Worm (Caenorhabditis elegans) whole organism, midembryonic: ENCODE data around the gene F08F8.10.

Source experiments
- T22C8.4 ChIP-seq: fragments of 200-800 bp; sonication (Bioruptor generic); IDR thresholded peaks from 2 replicates; pipeline ENCODE4 v1.3.6; 2022; ENCODE audit warnings: missing genetic modification characterization, missing compliant biosample characterization
- cog-1 ChIP-seq: sonication (generic microtip); optimal IDR thresholded peaks from 2 replicates; lab custom pipeline; 2016; ENCODE audit warnings: missing genetic modification characterization, missing compliant biosample characterization
- flt-1 ChIP-seq: fragments of 200-800 bp; sonication (Bioruptor generic); IDR thresholded peaks from 2 replicates; pipeline ENCODE4 v1.3.6; 2022; ENCODE audit warnings: missing genetic modification characterization, missing compliant biosample characterization
- klf-2 ChIP-seq: fragments of 200-800 bp; sonication (Bioruptor generic); conservative IDR thresholded peaks from 2 replicates; pipeline ENCODE4 v1.3.6; 2022; ENCODE audit warnings: missing genetic modification reagents, missing genetic modification characterization, missing compliant biosample characterization
- med-1 ChIP-seq: sonication (generic microtip); optimal IDR thresholded peaks from 2 replicates; lab custom pipeline; 2017; ENCODE audit warnings: missing genetic modification characterization, mild to moderate bottlenecking, missing compliant biosample characterization, antibody characterized with exemption, missing genetic modification reagents; ENCODE audit not compliant: insufficient read depth
- ref-1 ChIP-seq: fragments of 200-800 bp; sonication (Bioruptor generic); conservative IDR thresholded peaks from 2 replicates; pipeline ENCODE4 v1.3.6; 2022; ENCODE audit warnings: missing genetic modification reagents, missing genetic modification characterization, missing compliant biosample characterization
- tab-1 ChIP-seq: fragments of 200-800 bp; sonication (Bioruptor generic); IDR thresholded peaks from 2 replicates; pipeline ENCODE4 v1.3.6; 2022; ENCODE audit warnings: missing genetic modification characterization, missing compliant biosample characterization
- ztf-23 ChIP-seq: fragments of 200-800 bp; sonication (Bioruptor generic); IDR thresholded peaks from 2 replicates; pipeline ENCODE4 v1.3.6; 2022; ENCODE audit warnings: missing genetic modification reagents, missing genetic modification characterization, missing compliant biosample characterization
- ztf-29 ChIP-seq: fragments of 200-800 bp; sonication (Bioruptor generic); IDR thresholded peaks from 2 replicates; pipeline ENCODE4 v1.3.6; 2022; ENCODE audit warnings: missing genetic modification reagents, missing genetic modification characterization, missing compliant biosample characterization

F08F8.10 gene

DNA sequence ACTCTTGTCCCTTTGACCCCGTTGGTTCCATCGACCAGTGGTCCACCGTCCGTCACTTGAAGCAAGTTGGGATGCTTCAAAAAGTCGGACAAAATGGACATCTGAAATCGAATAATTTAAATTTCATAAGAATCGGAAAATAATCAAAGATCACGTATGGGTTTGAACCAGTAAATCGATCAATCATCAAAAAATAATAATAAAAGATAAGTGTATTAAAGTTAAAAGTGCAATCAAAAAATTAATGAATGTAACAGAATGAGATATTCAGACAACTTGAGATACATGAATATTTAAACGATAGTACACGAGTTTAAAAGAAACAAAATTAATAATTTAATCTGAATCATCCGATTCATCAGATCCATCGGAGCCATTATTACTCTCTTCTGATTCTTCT is 21.8 kb upstream of the F08F8.10 start, which contains the start of gene T20B12.7:
TSS of gene T20B12.7 (minus strand) at position 101 of the 400 bp plus-strand sequence.
- TF ChIP-seq tab-1 (no peak), ref-1 (GFP tag; lab: Robert Waterston, UW) (no peak), cog-1 (tag; lab: Kevin White, UChicago) (no peak), ztf-23 (GFP tag; lab: Robert Waterston, UW) (no peak), ztf-29 (GFP tag; lab: Robert Waterston, UW) (no peak), T22C8.4 (no peak), klf-2 (GFP tag; lab: Robert Waterston, UW) (no peak), flt-1 (no peak), med-1 (GFP tag; lab: Kevin White, UChicago) (no peak)

DNA sequence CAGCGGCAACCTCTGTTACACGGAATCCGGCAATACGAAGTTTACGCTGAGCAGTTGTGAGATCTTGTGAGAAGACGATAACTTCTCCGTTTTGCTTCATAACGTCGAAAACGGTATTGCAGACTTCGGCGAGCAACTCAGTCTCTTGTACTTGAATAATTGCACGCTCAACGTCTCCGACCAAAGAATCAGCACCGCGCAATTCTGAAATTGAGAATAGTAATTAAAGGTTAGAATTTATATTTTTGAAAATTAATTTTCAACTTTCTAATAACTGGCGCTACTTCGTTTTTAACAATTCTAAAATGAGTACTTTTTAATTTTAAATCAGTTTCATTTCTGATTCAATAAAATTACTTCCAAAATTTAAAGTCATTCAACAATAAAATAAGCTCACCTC is 21.3 kb upstream of the F08F8.10 start:
- TF ChIP-seq ztf-23 (GFP tag; lab: Robert Waterston, UW): no peak
- TF ChIP-seq klf-2 (GFP tag; lab: Robert Waterston, UW): no peak
- no peak for TF ChIP-seq ref-1 (GFP tag; lab: Robert Waterston, UW)
- no peak for TF ChIP-seq tab-1
- no peak for TF ChIP-seq ztf-29 (GFP tag; lab: Robert Waterston, UW)
- no peak for TF ChIP-seq flt-1
- no peak for TF ChIP-seq med-1 (GFP tag; lab: Kevin White, UChicago)
- no peak for TF ChIP-seq T22C8.4
- TF ChIP-seq cog-1 (tag; lab: Kevin White, UChicago): no peak

ce11 chrIII:7376143-7376802 is 19.1 kb upstream of the F08F8.10 start:
- TF ChIP-seq cog-1 (tag; lab: Kevin White, UChicago): no peak
- TF ChIP-seq flt-1: 0 out of 2 replicates have a peak, but pooled peaks have one; percentile 25
- TF ChIP-seq ztf-29 (GFP tag; lab: Robert Waterston, UW): no peak
- TF ChIP-seq med-1 (GFP tag; lab: Kevin White, UChicago): no peak
- no peak for TF ChIP-seq ref-1 (GFP tag; lab: Robert Waterston, UW)
- no peak for TF ChIP-seq T22C8.4
- TF ChIP-seq ztf-23 (GFP tag; lab: Robert Waterston, UW): no peak

DNA sequence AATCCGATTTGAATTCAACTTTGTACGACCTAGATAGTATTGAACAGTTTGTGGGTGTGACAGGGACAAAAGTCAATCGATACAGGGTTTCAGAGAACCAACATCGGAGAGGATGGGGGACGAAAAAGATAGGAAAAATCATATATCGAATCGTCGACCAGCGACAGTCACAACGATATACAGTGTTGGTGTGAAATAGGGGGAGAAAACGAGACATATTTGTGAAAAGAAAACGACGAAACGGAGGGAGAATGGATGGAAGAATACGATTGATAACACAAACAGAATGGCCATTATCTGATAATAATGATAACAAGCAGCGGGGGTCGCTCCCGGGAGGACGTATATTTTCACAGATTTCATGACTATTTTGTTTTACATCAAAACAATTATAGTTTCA is 18.2 kb upstream of the F08F8.10 start:
- no peak for TF ChIP-seq cog-1 (tag; lab: Kevin White, UChicago)
- TF ChIP-seq med-1 (GFP tag; lab: Kevin White, UChicago): no peak
- no peak for TF ChIP-seq flt-1
- TF ChIP-seq tab-1: no peak

DNA sequence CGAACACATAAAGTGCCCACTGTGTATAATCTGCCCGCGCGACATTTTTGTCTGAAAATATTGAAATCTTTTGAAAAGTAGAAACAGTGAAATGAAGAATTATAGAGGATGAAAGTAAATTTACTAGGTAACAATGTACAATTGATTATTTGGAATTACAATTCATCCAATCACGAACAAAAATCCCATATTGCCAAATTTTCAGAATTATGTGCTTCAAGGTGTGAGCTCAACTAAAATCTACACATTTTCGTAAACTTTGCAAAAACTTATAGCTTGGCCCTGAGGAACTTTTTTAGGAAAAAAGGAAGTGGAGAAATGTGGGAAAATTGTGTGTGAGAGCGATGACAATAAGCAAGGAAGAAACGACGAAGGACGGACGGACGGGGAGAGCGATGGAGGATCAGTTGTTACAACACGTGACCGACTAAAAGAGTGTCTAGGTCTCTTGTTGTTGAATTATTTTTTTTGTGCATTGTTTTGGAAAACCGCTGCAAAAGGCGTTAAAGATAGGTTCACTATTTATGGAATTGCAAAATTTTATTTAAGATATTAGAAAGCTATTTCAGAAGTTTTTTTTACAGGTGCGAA is 17.6 kb upstream of the F08F8.10 start, which contains the start of gene mml-1:
TSS of gene mml-1 (minus strand) at position 51 of the 591 bp plus-strand sequence.
- TF ChIP-seq flt-1: no peak
- TF ChIP-seq cog-1 (tag; lab: Kevin White, UChicago): no peak
- TF ChIP-seq med-1 (GFP tag; lab: Kevin White, UChicago): no peak

DNA sequence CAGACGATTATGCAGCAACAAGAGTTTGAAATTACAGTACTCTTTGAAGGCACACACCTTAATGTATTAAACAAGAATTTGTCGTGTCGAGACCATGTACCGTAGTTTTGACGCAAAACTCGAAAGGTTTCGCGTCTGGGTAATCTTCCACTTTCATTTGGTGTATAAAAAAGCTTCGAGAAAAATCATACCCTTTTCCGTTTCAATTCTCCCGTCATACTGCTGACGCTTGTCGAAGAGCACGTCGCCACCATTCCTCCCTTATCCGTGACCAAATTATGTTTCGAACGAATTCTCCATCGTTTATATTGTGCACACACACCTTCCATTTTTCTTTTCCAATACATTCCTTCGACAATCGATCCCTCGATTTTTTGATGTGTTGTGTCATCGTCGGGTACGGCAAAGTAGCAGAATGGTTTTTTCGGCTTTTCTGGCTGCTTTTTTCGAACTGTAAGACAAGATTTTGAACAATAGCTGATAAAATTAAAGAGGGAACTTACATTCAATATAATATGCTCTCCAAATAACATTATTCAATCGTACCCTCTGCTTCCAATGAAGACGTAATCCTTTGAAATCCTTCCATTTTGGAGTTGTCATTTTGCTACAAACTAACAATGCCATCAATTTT is 16.7 kb upstream of the F08F8.10 start:
- TF ChIP-seq tab-1 (no peak), flt-1 (no peak), med-1 (GFP tag; lab: Kevin White, UChicago) (no peak)

DNA sequence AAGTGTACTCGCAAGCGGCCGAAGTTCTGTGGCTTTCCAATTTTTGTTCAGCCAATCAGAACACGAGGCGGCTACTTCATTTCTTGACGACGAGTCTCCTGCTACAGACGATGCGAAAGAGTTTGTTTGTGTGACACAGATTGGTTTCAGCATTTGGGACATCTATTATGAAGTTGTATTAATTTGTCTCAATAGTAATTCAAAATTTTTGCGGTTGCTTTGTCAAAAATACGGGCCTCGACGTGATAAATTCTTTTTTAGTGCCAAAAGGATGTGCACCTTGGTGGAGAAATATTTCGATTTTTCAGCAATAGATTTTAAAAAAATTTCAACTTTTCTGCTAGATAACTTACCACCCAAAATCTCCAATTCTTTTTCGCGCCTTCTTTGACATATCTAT is 13.4 kb upstream of the F08F8.10 start:
- TF ChIP-seq T22C8.4 (no peak), med-1 (GFP tag; lab: Kevin White, UChicago) (no peak), klf-2 (GFP tag; lab: Robert Waterston, UW) (no peak), ztf-29 (GFP tag; lab: Robert Waterston, UW) (no peak), flt-1 (no peak), ref-1 (GFP tag; lab: Robert Waterston, UW) (no peak), ztf-23 (GFP tag; lab: Robert Waterston, UW) (no peak), tab-1 (no peak), cog-1 (tag; lab: Kevin White, UChicago) (no peak)

ce11 chrIII:7369394-7370024 is 12.3 kb upstream of the F08F8.10 start:
- TF ChIP-seq ztf-29 (GFP tag; lab: Robert Waterston, UW) (no peak), klf-2 (GFP tag; lab: Robert Waterston, UW) (no peak), med-1 (GFP tag; lab: Kevin White, UChicago) (no peak), flt-1 (no peak), T22C8.4 (no peak), ztf-23 (GFP tag; lab: Robert Waterston, UW) (no peak), ref-1 (GFP tag; lab: Robert Waterston, UW) (no peak), cog-1 (tag; lab: Kevin White, UChicago) (no peak), tab-1 (no peak)

ce11 chrIII:7367012-7367760 is 10.0 kb upstream of the F08F8.10 start, which contains the start of the genes T20B12.5 and T20B12.4:
Gene T20B12.5 (minus strand): TSS chrIII:7367112.
Gene T20B12.4 (plus strand): TSS chrIII:7367710.
- TF ChIP-seq ztf-29 (GFP tag; lab: Robert Waterston, UW) (no peak), klf-2 (GFP tag; lab: Robert Waterston, UW) (no peak), T22C8.4 (no peak), ref-1 (GFP tag; lab: Robert Waterston, UW) (no peak), cog-1 (tag; lab: Kevin White, UChicago) (no peak), flt-1 (no peak)
